Worm (Caenorhabditis elegans): Measurements from ENCODE around the gene acs-6.

The acs-6 gene

ce11 chrII:7104794-7105613 is 43.2 kb downstream of the acs-6 start, which contains the start of the genes farl-11 and rpl-33 (continued):
- TF ChIP-seq aptf-2 (GFP tag; conservative IDR thresholded peaks at IDR 0.05), result 0 out of 2 replicates have a peak, but pooled peaks have one; percentile 33
- TF ChIP-seq F22D6.2 (tag; optimal IDR thresholded peaks at IDR 0.05), result no peak
- TF ChIP-seq aptf-3 (GFP tag; IDR thresholded peaks at IDR 0.05), result no peak
- TF ChIP-seq mcd-1 (GFP tag; IDR thresholded peaks at IDR 0.05), result peak; percentile 50
- TF ChIP-seq mes-4 (tag; optimal IDR thresholded peaks at IDR 0.05), result no peak
- no peak for TF ChIP-seq dpff-1 (tag; optimal IDR thresholded peaks at IDR 0.05)
- no peak for TF ChIP-seq T26A5.8 (tag; optimal IDR thresholded peaks at IDR 0.05)
- TF ChIP-seq B0035.1 (tag; optimal IDR thresholded peaks at IDR 0.05), result no peak
- TF ChIP-seq let-526 (GFP tag; IDR thresholded peaks at IDR 0.05), result no peak
- TF ChIP-seq unc-62 (GFP tag; optimal IDR thresholded peaks at IDR 0.05), result no peak
- TF ChIP-seq bed-2 (GFP tag; IDR thresholded peaks at IDR 0.05), result no peak
- 0 out of 2 replicates have a peak, but pooled peaks have one; percentile 16 for TF ChIP-seq dox-1 (GFP tag; IDR thresholded peaks at IDR 0.05)
- TF ChIP-seq F49E8.2 (tag; optimal IDR thresholded peaks at IDR 0.05; ENCODE audit: insufficient read depth), result no peak
- TF ChIP-seq Y95B8A.8 (GFP tag; IDR thresholded peaks at IDR 0.05), result no peak
- peak; percentile 73 for TF ChIP-seq lsl-1 (GFP tag; optimal IDR thresholded peaks at IDR 0.05)
- no peak; the same call in 1 of the 2 replicates for TF ChIP-seq hmg-1.2 (GFP tag; IDR thresholded peaks at IDR 0.05)
- TF ChIP-seq mxl-1 (tag; optimal IDR thresholded peaks at IDR 0.05), result no peak
- peak; percentile 18 for TF ChIP-seq efl-1 (GFP tag; optimal IDR thresholded peaks at IDR 0.05)
- TF ChIP-seq him-1 (tag; optimal IDR thresholded peaks at IDR 0.05), result no peak
- TF ChIP-seq K11D2.4 (GFP tag; IDR thresholded peaks at IDR 0.05), result no peak
- no peak for TF ChIP-seq T07F8.4 (tag; optimal IDR thresholded peaks at IDR 0.05)
- TF ChIP-seq ZK185.1 (tag; optimal IDR thresholded peaks at IDR 0.05; ENCODE audit: poor library complexity, severe bottlenecking), result peak; percentile 37
- TF ChIP-seq ztf-22 (GFP tag; optimal IDR thresholded peaks at IDR 0.05), result no peak
- TF ChIP-seq sdz-38 (tag; optimal IDR thresholded peaks at IDR 0.05), result no peak
- TF ChIP-seq lsy-27 (tag; optimal IDR thresholded peaks at IDR 0.05; ENCODE audit: borderline replicate concordance, insufficient read depth), result no peak
- no peak for TF ChIP-seq mel-28 (tag; optimal IDR thresholded peaks at IDR 0.05; ENCODE audit: borderline replicate concordance)
- TF ChIP-seq dpl-1 (GFP tag; optimal IDR thresholded peaks at IDR 0.05), result no peak
- no peak for TF ChIP-seq ceh-79 (tag; optimal IDR thresholded peaks at IDR 0.05)
- no peak for TF ChIP-seq F57C9.4 (tag; optimal IDR thresholded peaks at IDR 0.05)
- no peak for TF ChIP-seq egl-18 (GFP tag; IDR thresholded peaks at IDR 0.05)
- no peak for TF ChIP-seq ztf-25 (GFP tag; IDR thresholded peaks at IDR 0.05)
- TF ChIP-seq atf-7 (tag; optimal IDR thresholded peaks at IDR 0.05), result no peak
- TF ChIP-seq ceh-91 (GFP tag; IDR thresholded peaks at IDR 0.05), result no peak
- no peak for TF ChIP-seq athp-1 (tag; optimal IDR thresholded peaks at IDR 0.05)
- TF ChIP-seq madf-10 (tag; optimal IDR thresholded peaks at IDR 0.05), result no peak
- TF ChIP-seq C06A6.2 (GFP tag; conservative IDR thresholded peaks at IDR 0.05), result no peak
- no peak for TF ChIP-seq B0261.1 (tag; optimal IDR thresholded peaks at IDR 0.05)
- TF ChIP-seq lin-40 (tag; optimal IDR thresholded peaks at IDR 0.05), result peak; percentile 25
- TF ChIP-seq zim-3 (tag; optimal IDR thresholded peaks at IDR 0.05), result no peak
- TF ChIP-seq chd-7 (tag; optimal IDR thresholded peaks at IDR 0.05), result no peak
- TF ChIP-seq fkh-3 (tag; optimal IDR thresholded peaks at IDR 0.05), result no peak
- peak in 1 of 3 experiments; percentile 51 for TF ChIP-seq lin-35 (GFP tag; optimal IDR thresholded peaks at IDR 0.05)
- no peak; the same call in 1 of the 2 replicates for TF ChIP-seq ceh-100 (GFP tag; IDR thresholded peaks at IDR 0.05)
- TF ChIP-seq B0336.3 (GFP tag; IDR thresholded peaks at IDR 0.05), result no peak
- TF ChIP-seq egl-44 (GFP tag; IDR thresholded peaks at IDR 0.05), result no peak
- no peak for TF ChIP-seq cebp-2 (GFP tag; IDR thresholded peaks at IDR 0.05)
- no peak for TF ChIP-seq tlf-1 (GFP tag; optimal IDR thresholded peaks at IDR 0.05)
- TF ChIP-seq lin-54 (GFP tag; optimal IDR thresholded peaks at IDR 0.05), result peak; percentile 31
